Fruit fly (Drosophila melanogaster): Measurements from ENCODE around the gene CG31139.

DNA sequence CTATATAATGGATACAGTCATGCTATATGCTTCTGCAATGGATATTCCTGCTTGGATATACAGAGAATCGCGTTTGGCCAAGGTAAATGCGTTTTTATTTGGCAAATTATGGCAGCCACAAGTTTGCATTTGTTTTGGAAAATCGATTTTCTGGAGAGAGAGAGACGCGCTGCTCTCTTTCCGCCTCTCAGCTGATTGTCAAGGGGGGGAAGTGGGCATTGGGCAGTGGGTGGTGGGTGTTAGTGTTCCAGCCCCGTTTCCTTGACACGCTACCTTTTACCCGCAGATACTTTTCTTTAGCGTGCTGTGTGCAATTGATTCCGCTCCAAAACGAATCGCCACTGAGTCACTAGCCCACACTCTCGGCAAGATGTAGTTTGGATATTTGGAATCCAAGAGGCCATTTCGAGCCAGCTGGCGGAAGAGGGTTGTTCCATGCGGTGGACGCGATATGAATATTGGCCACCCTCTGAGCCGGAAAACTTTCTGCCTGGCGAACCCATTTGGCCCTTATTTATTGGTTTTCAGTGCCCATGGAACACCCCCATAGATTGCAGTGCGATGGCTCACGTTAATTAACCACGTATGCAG lies 6.4 kb upstream of the CG31139 start:
- TF ChIP-seq CG8478 (optimal IDR thresholded peaks at IDR 0.05) (no peak), Dll (optimal IDR thresholded peaks at IDR 0.05) (peak; percentile 27)
